Fruit fly (Drosophila melanogaster): ENCODE data around the gene for.

- TF ChIP-seq pan (optimal IDR thresholded peaks at IDR 0.05): no peak
- no peak for TF ChIP-seq usp (GFP tag; optimal IDR thresholded peaks at IDR 0.05)
These were observed 11.7 kb upstream of the for start, which contains the start of gene Sfp24Ba for dm6 chr2L:3668451-3668850.

Data from whole organism.